Fruit fly (Drosophila melanogaster): ENCODE data around the gene CG15443.

The CG15443 gene

dm6 chr2L:4417982-4418381, 45.3 kb downstream of the CG15443 start (continued):
- TF ChIP-seq hb (GFP tag; IDR thresholded peaks at IDR 0.05; ENCODE audit: partially characterized antibody) (no peak), CG15011 (GFP tag; optimal IDR thresholded peaks at IDR 0.05) (no peak), CG10274 (GFP tag; optimal IDR thresholded peaks at IDR 0.05) (no peak), CG17568 (GFP tag; optimal IDR thresholded peaks at IDR 0.05) (no peak), CG3726 (GFP tag; IDR thresholded peaks at IDR 0.05) (no peak), CG18262 (tag; optimal IDR thresholded peaks at IDR 0.05) (no peak), sd (tag; optimal IDR thresholded peaks at IDR 0.05) (no peak), ash1 (GFP tag; optimal IDR thresholded peaks at IDR 0.05) (no peak), Mrtf (GFP tag; IDR thresholded peaks at IDR 0.05) (no peak), CG9609 (GFP tag; optimal IDR thresholded peaks at IDR 0.05) (no peak), CG31365 (tag; optimal IDR thresholded peaks at IDR 0.05) (no peak), CG9876 (GFP tag; optimal IDR thresholded peaks at IDR 0.05) (no peak), Mes4 (GFP tag; optimal IDR thresholded peaks at IDR 0.05) (no peak), CG43689 (GFP tag; IDR thresholded peaks at IDR 0.05) (no peak), CG18011 (GFP tag; optimal IDR thresholded peaks at IDR 0.05) (no peak), CG10462 (GFP tag; optimal IDR thresholded peaks at IDR 0.05) (no peak), mam (GFP tag; optimal IDR thresholded peaks at IDR 0.05) (no peak), CG14050 (GFP tag; IDR thresholded peaks at IDR 0.05) (no peak), Dll (GFP tag; IDR thresholded peaks at IDR 0.05; ENCODE audit: partially characterized antibody) (no peak), Dek (tag; optimal IDR thresholded peaks at IDR 0.05) (no peak), CG34422 (GFP tag; IDR thresholded peaks at IDR 0.05) (no peak), unpg (GFP tag; optimal IDR thresholded peaks at IDR 0.05) (no peak), Atf-2 (GFP tag; optimal IDR thresholded peaks at IDR 0.05) (no peak), kah (GFP tag; optimal IDR thresholded peaks at IDR 0.05) (peak; percentile 94), CG6854 (GFP tag; optimal IDR thresholded peaks at IDR 0.05) (no peak), Oli (tag; optimal IDR thresholded peaks at IDR 0.05) (no peak), br (optimal IDR thresholded peaks at IDR 0.05) (no peak), CG6175 (GFP tag; IDR thresholded peaks at IDR 0.05) (no peak), Hr3 (GFP tag; optimal IDR thresholded peaks at IDR 0.05) (no peak), grn (GFP tag; optimal IDR thresholded peaks at IDR 0.05) (no peak), cato (GFP tag; optimal IDR thresholded peaks at IDR 0.05; ENCODE audit: borderline replicate concordance) (no peak), vnd (GFP tag; IDR thresholded peaks at IDR 0.05; ENCODE audit: partially characterized antibody) (no peak), ewg (GFP tag; optimal IDR thresholded peaks at IDR 0.05) (no peak), unc-4 (GFP tag; IDR thresholded peaks at IDR 0.05; ENCODE audit: partially characterized antibody) (no peak), CG31441 (GFP tag; IDR thresholded peaks at IDR 0.05) (no peak), ken (GFP tag; IDR thresholded peaks at IDR 0.05) (no peak), CG4730 (GFP tag; IDR thresholded peaks at IDR 0.05) (no peak), cad (GFP tag; optimal IDR thresholded peaks at IDR 0.05) (no peak), Asciz (GFP tag; optimal IDR thresholded peaks at IDR 0.05) (no peak), da (GFP tag; optimal IDR thresholded peaks at IDR 0.05) (no peak), disco-r (GFP tag; optimal IDR thresholded peaks at IDR 0.05) (no peak), sens (GFP tag) (peak; percentile 54), B-H1 (GFP tag; IDR thresholded peaks at IDR 0.05) (peak; percentile 12; the same call in 1 of the 3 replicates), kni (GFP tag; optimal IDR thresholded peaks at IDR 0.05) (no peak), CG2889 (GFP tag; IDR thresholded peaks at IDR 0.05) (no peak), CG15696 (tag; optimal IDR thresholded peaks at IDR 0.05) (no peak), her (GFP tag; optimal IDR thresholded peaks at IDR 0.05) (no peak), nerfin-2 (GFP tag; IDR thresholded peaks at IDR 0.05; ENCODE audit: partially characterized antibody) (no peak), CG6813 (GFP tag; optimal IDR thresholded peaks at IDR 0.05) (no peak), Dbx (GFP tag; IDR thresholded peaks at IDR 0.05) (no peak), ind (GFP tag; optimal IDR thresholded peaks at IDR 0.05) (peak; percentile 32), CG9932 (GFP tag; IDR thresholded peaks at IDR 0.05) (0 out of 2 replicates have a peak, but pooled peaks have one; percentile 16)

All from whole organism, embryonic.